Worm (Caenorhabditis elegans) whole organism, young adult: Measurements from ENCODE around the gene pigx-1.

Experiments
- B0019.2 ChIP-seq: fragments of 200-800 bp; sonication (Bioruptor generic); conservative IDR thresholded peaks from 2 replicates; pipeline ENCODE4 v1.3.6; 2022; ENCODE audit warnings: missing genetic modification reagents, missing genetic modification characterization, missing compliant biosample characterization
- F49E8.2 ChIP-seq: sonication (generic microtip); optimal IDR thresholded peaks from 3 replicates; lab custom pipeline; 2017; ENCODE audit warnings: missing genetic modification characterization, mild to moderate bottlenecking, missing compliant biosample characterization, antibody characterized with exemption, moderate library complexity; ENCODE audit not compliant: insufficient read depth
- ama-1 ChIP-seq, 3 experiments: fragments of 150-350 bp in 1 of 3; sonication (generic microtip) in 2 of 3; optimal IDR thresholded peaks; 2 replicates each; lab custom pipeline; 2014 to 2018; ENCODE audit warnings: missing biosample characterization in 2 of 3, missing genetic modification characterization in 2 of 3, missing genetic modification reagents in 2 of 3
- attf-5 ChIP-seq: fragments of 200-800 bp; sonication (Bioruptor generic); optimal IDR thresholded peaks from 2 replicates; lab custom pipeline; 2018; ENCODE audit warnings: mild to moderate bottlenecking, missing genetic modification characterization, missing compliant biosample characterization
- ceh-58 ChIP-seq: fragments of 200-800 bp; sonication (Bioruptor generic); IDR thresholded peaks from 2 replicates; pipeline ENCODE4 v1.3.6; 2022; ENCODE audit warnings: missing genetic modification characterization, missing compliant biosample characterization
- lin-26 ChIP-seq: fragments of 200-800 bp; sonication (Bioruptor generic); IDR thresholded peaks from 2 replicates; pipeline ENCODE4 v1.3.6; 2022; ENCODE audit warnings: missing genetic modification reagents, missing genetic modification characterization, missing compliant biosample characterization
- lin-35 ChIP-seq, 3 experiments: fragments of 150-350 bp in 2 of 3; sonication (generic microtip) in 1 of 3; optimal IDR thresholded peaks; 2 replicates each; lab custom pipeline; 2014 to 2018; ENCODE audit warnings: missing biosample characterization in 3 of 3, missing genetic modification characterization in 3 of 3, missing genetic modification reagents in 3 of 3
- madf-3 ChIP-seq: fragments of 200-800 bp; sonication (Bioruptor generic); IDR thresholded peaks from 2 replicates; pipeline ENCODE4 v1.3.6; 2022; ENCODE audit warnings: missing genetic modification reagents, missing genetic modification characterization, missing compliant biosample characterization
- nfya-1 ChIP-seq: sonication (generic microtip); optimal IDR thresholded peaks from 2 replicates; lab custom pipeline; 2017; ENCODE audit warnings: antibody characterized with exemption, missing compliant biosample characterization, missing genetic modification characterization, borderline replicate concordance; ENCODE audit not compliant: insufficient read depth
- nfyb-1 ChIP-seq: fragments of 200-800 bp; sonication (Bioruptor generic); IDR thresholded peaks from 2 replicates; pipeline ENCODE4 v1.3.6; 2022; ENCODE audit warnings: missing genetic modification reagents, missing genetic modification characterization, missing compliant biosample characterization
- snpc-4 ChIP-seq, 5 experiments: fragments of 150-350 bp in 1 of 5; sonication (generic microtip) in 4 of 5; optimal IDR thresholded peaks; 2 replicates each; lab custom pipeline; 2014 to 2018; ENCODE audit warnings: missing genetic modification characterization in 5 of 5, missing biosample characterization in 3 of 5, antibody characterized with exemption in 2 of 5, mild to moderate bottlenecking in 2 of 5, missing compliant biosample characterization in 2 of 5, missing genotype in 2 of 5, moderate library complexity in 2 of 5, missing genetic modification reagents in 1 of 5
- unc-130 ChIP-seq: sonication (generic microtip); optimal IDR thresholded peaks from 2 replicates; lab custom pipeline; 2016; ENCODE audit warnings: missing genetic modification reagents, missing genetic modification characterization, missing compliant biosample characterization
- ztf-28 ChIP-seq: fragments of 200-800 bp; sonication (Bioruptor generic); IDR thresholded peaks from 2 replicates; pipeline ENCODE4 v1.3.6; 2022; ENCODE audit warnings: missing genetic modification reagents, missing genetic modification characterization, missing compliant biosample characterization
- ztf-6 ChIP-seq: fragments of 200-800 bp; sonication (Bioruptor generic); IDR thresholded peaks from 2 replicates; pipeline ENCODE4 v1.3.6; 2022; ENCODE audit warnings: missing genetic modification reagents, missing genetic modification characterization, missing compliant biosample characterization

- no peak for TF ChIP-seq ztf-6 (GFP tag; lab: Robert Waterston, UW)
- TF ChIP-seq madf-3 (GFP tag; lab: Robert Waterston, UW): no peak
- TF ChIP-seq F49E8.2 (tag; lab: Kevin White, UChicago): no peak
- TF ChIP-seq unc-130 (GFP tag; lab: Kevin White, UChicago): no peak
- TF ChIP-seq nfyb-1 (GFP tag; lab: Robert Waterston, UW): no peak
- no peak for TF ChIP-seq snpc-4 (GFP tag; optimal IDR thresholded peaks at IDR 0.05; lab: Kevin White, UChicago)
- no peak for TF ChIP-seq snpc-4 (tag; optimal IDR thresholded peaks at IDR 0.05; lab: Kevin White, UChicago)
- TF ChIP-seq lin-26 (GFP tag; lab: Robert Waterston, UW): no peak
- TF ChIP-seq ztf-28 (GFP tag; lab: Robert Waterston, UW): no peak
- TF ChIP-seq lin-35 (GFP tag; optimal IDR thresholded peaks at IDR 0.05; lab: Kevin White, UChicago): no peak
- no peak for TF ChIP-seq nfya-1 (tag; lab: Kevin White, UChicago)
- TF ChIP-seq B0019.2: no peak
- TF ChIP-seq ama-1 (optimal IDR thresholded peaks at IDR 0.05; lab: Kevin White, UChicago): no peak
- no peak for TF ChIP-seq ama-1 (GFP tag; optimal IDR thresholded peaks at IDR 0.05; lab: Kevin White, UChicago)
- TF ChIP-seq ceh-58 (GFP tag; lab: Robert Waterston, UW): no peak
- TF ChIP-seq attf-5 (GFP tag; lab: Kevin White, UChicago): no peak
Measured at ce11 chrX:1064064-1064463, 32.7 kb downstream of the pigx-1 start.
